Worm (Caenorhabditis elegans): Measurements from ENCODE around the gene Y9C12A.1.

ce11 chrX:726295-726694 lies 43.7 kb upstream of the Y9C12A.1 start:
- no peak for TF ChIP-seq flt-1 (GFP tag; IDR thresholded peaks at IDR 0.05)
- TF ChIP-seq ama-1 (optimal IDR thresholded peaks at IDR 0.05): no peak
- no peak for TF ChIP-seq tra-4 (tag; optimal IDR thresholded peaks at IDR 0.05)
- no peak for TF ChIP-seq tbx-37 (GFP tag; conservative IDR thresholded peaks at IDR 0.05)
- TF ChIP-seq ceh-36 (tag; optimal IDR thresholded peaks at IDR 0.05): no peak
